Fruit fly (Drosophila melanogaster): ENCODE results near the gene CG9427.

DNA sequence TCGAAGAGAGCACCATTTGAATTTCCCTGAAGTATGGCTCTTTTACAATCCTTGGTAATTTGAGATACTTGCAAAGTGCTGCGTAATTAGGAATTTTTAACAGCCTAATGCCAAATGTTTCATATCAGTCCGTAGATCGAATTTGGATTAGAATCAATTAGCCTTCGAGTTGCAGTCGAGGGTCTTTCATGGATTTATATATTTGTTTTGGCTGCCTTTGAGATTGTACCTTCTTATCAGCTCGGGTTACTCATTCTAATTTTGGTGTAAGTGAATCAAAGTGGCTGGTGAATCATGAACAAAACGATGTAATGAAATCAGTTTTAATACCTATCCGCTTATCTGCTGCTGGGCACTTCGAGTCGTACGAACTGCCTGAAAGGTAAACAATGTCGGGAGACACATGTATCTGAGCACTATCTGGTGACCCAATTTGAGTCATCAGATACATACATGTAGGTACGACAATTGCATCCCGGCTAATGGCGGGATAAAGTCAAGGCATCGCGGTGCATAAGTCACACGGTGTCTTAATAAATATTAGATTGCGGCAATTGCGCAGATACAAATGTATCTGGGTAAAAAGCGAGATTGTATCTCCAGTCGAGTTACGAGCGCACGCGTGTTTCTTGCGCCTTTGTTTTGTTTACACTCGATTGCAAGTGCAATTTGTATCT lies 30.9 kb downstream of the CG9427 start:
- no peak for TF ChIP-seq CG8478 (optimal IDR thresholded peaks at IDR 0.05)
- TF ChIP-seq CTCF (optimal IDR thresholded peaks at IDR 0.05) = no peak

Data from S2 (cell line).